Fruit fly (Drosophila melanogaster): ENCODE results near the gene RpL7-like.

The RpL7-like gene

DNA sequence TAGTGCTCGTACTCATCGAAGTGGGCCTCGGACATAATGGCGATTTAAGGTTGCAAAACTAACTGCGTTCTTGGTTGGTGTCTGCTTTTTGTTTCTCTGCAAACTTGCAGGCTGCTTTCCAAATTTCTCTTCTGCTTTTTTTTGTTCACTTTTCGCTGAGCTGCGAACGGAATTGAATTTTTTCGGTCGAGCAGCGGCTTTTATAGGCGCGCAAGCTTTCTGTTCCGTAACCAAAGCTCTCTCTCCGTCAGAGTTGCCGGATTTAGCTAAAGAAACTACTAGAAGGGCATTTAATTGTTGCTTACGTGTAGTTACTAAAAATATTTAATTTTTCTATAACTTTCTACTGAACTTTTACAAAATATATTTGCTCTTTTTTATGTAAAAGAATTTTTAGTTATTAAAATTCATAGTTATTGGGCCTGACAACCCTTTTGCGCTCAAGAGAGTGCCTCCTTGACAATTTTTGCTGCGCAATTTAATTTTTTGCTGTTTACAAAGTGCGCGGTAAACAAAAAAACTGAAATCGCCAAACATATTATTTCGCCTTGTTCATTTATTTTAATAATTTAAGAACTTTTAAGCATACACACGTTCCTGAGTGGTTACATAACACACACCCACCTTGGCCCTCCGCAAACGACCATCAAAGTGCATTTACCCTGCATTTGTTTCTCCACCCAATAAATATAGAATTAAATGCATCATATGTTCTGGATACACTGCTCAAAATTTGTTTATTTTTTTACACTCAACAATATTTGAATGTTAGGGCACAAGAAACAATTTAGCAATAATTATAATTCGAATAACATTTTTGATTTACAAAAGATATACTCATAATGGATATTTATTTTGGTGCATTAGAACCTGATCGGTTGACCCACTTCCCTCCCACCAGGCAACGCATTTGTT is 9.9 kb upstream of the RpL7-like start, which contains the start of gene CG6770 (continued):
- TF ChIP-seq hb (GFP tag; IDR thresholded peaks at IDR 0.05; ENCODE audit: partially characterized antibody) = no peak
- no peak for TF ChIP-seq Hr39 (optimal IDR thresholded peaks at IDR 0.05)
- TF ChIP-seq sna (GFP tag; IDR thresholded peaks at IDR 0.05; ENCODE audit: partially characterized antibody) = 0 out of 2 replicates have a peak, but pooled peaks have one; percentile 28
- TF ChIP-seq CG8359 (GFP tag; optimal IDR thresholded peaks at IDR 0.05; ENCODE audit: borderline replicate concordance) = peak; percentile 29
- no peak for TF ChIP-seq Tbp (GFP tag; optimal IDR thresholded peaks at IDR 0.05)
- TF ChIP-seq Hsf (GFP tag; optimal IDR thresholded peaks at IDR 0.05) = peak; percentile 73
- no peak for TF ChIP-seq lov (optimal IDR thresholded peaks at IDR 0.05)
- TF ChIP-seq lov (GFP tag; IDR thresholded peaks at IDR 0.05) = peak; percentile 42; the same call in 1 of the 3 replicates
- TF ChIP-seq abd-A (tag; optimal IDR thresholded peaks at IDR 0.05) = peak; percentile 55
- peak; percentile 29 for TF ChIP-seq CG4707 (GFP tag; optimal IDR thresholded peaks at IDR 0.05)
- peak; percentile 58 for TF ChIP-seq CG11723 (GFP tag; optimal IDR thresholded peaks at IDR 0.05)
- TF ChIP-seq prd (optimal IDR thresholded peaks at IDR 0.05) = no peak
- peak; percentile 93 for TF ChIP-seq prd (GFP tag; IDR thresholded peaks at IDR 0.05)
- peak; percentile 33 for TF ChIP-seq CG12942 (GFP tag; optimal IDR thresholded peaks at IDR 0.05)
- TF ChIP-seq CG32772 (GFP tag; IDR thresholded peaks at IDR 0.05) = peak; percentile 72
- TF ChIP-seq gcm (GFP tag; optimal IDR thresholded peaks at IDR 0.05) = peak; percentile 63
- TF ChIP-seq inv (GFP tag; IDR thresholded peaks at IDR 0.05; ENCODE audit: partially characterized antibody) = no peak
- TF ChIP-seq cas (GFP tag; IDR thresholded peaks at IDR 0.05) = peak; percentile 60
- TF ChIP-seq gfzf (GFP tag; optimal IDR thresholded peaks at IDR 0.05) = no peak
- 0 out of 3 replicates have a peak, but pooled peaks have one; percentile 19 for TF ChIP-seq mld (GFP tag; IDR thresholded peaks at IDR 0.05; ENCODE audit: partially characterized antibody)
- TF ChIP-seq lab (GFP tag; optimal IDR thresholded peaks at IDR 0.05) = peak; percentile 95
- peak; percentile 66 for TF ChIP-seq CG8388 (GFP tag; optimal IDR thresholded peaks at IDR 0.05)
- peak; percentile 11 for TF ChIP-seq kah (GFP tag; optimal IDR thresholded peaks at IDR 0.05)
- peak; percentile 70 for TF ChIP-seq CG18476 (GFP tag; optimal IDR thresholded peaks at IDR 0.05)
- TF ChIP-seq CG12071 (GFP tag; optimal IDR thresholded peaks at IDR 0.05) = peak; percentile 37
- peak; percentile 67 for TF ChIP-seq Nf-YB (GFP tag; optimal IDR thresholded peaks at IDR 0.05)
- TF ChIP-seq en (GFP tag; optimal IDR thresholded peaks at IDR 0.05) = no peak
- peak; percentile 78 for TF ChIP-seq ap (GFP tag; IDR thresholded peaks at IDR 0.05)
- 0 out of 4 replicates have a peak, but pooled peaks have one; percentile 66 for TF ChIP-seq chinmo (GFP tag; IDR thresholded peaks at IDR 0.05; ENCODE audit: partially characterized antibody)
- no peak for TF ChIP-seq CG16813 (GFP tag; IDR thresholded peaks at IDR 0.05; ENCODE audit: partially characterized antibody)
- peak; percentile 27 for TF ChIP-seq CG4820 (GFP tag; optimal IDR thresholded peaks at IDR 0.05)
- no peak for TF ChIP-seq pb (GFP tag; optimal IDR thresholded peaks at IDR 0.05)
- peak; percentile 8 for TF ChIP-seq kay (GFP tag; optimal IDR thresholded peaks at IDR 0.05)
- TF ChIP-seq CG6254 (GFP tag; optimal IDR thresholded peaks at IDR 0.05) = no peak
- TF ChIP-seq CG6813 (GFP tag; optimal IDR thresholded peaks at IDR 0.05) = peak; percentile 88
- TF ChIP-seq CG9609 (GFP tag; optimal IDR thresholded peaks at IDR 0.05) = peak; percentile 48
- TF ChIP-seq Oaz (GFP tag; IDR thresholded peaks at IDR 0.05) = peak; percentile 74
- TF ChIP-seq stwl (tag; optimal IDR thresholded peaks at IDR 0.05) = no peak
- no peak for TF ChIP-seq toy (GFP tag; IDR thresholded peaks at IDR 0.05)
- peak; percentile 70 for TF ChIP-seq CG4730 (GFP tag; IDR thresholded peaks at IDR 0.05)
- peak; percentile 49 for TF ChIP-seq org-1 (GFP tag; optimal IDR thresholded peaks at IDR 0.05)
- TF ChIP-seq ATbp (GFP tag; optimal IDR thresholded peaks at IDR 0.05) = peak; percentile 79
- peak; percentile 35; the same call in 1 of the 3 replicates for TF ChIP-seq CG7963 (GFP tag; IDR thresholded peaks at IDR 0.05; ENCODE audit: partially characterized antibody)
- peak; percentile 38 for TF ChIP-seq Side (GFP tag; optimal IDR thresholded peaks at IDR 0.05)
- peak; percentile 90 for TF ChIP-seq CG15269 (tag; optimal IDR thresholded peaks at IDR 0.05)
- TF ChIP-seq Mes4 (GFP tag; optimal IDR thresholded peaks at IDR 0.05) = no peak
- TF ChIP-seq Doc2 (GFP tag; IDR thresholded peaks at IDR 0.05) = no peak
- TF ChIP-seq Sox102F (GFP tag; optimal IDR thresholded peaks at IDR 0.05) = peak; percentile 79

All from whole organism, embryonic.